Worm (Caenorhabditis elegans): Measurements from ENCODE around the gene B0393.4.

Gene B0393.4

DNA sequence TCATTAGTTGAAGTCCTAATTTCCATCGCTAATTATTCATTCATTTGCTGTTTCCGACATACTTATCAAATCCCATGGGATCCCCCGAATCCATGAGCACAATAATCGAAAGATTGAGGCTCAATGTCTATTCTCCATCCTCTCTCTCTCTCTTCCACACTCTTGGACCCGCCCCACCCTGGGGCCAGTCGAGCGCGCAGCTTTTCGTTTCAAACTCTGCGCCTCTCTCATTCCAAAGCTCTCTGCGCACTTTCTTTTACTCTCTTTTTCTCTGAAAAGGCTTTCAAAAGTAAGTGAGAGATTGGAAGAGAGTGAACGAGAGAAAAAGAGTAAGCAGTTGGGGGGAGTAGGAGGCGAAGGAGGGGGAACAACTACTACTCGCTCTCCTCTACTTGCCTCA, 41.7 kb downstream of the B0393.4 start, which contains the start of gene acy-1 (continued):
- TF ChIP-seq sdz-38 (tag; optimal IDR thresholded peaks at IDR 0.05) = no peak
- TF ChIP-seq mes-4 (tag; optimal IDR thresholded peaks at IDR 0.05) = no peak
- peak; percentile 45; the same call in 1 of the 2 replicates for TF ChIP-seq dox-1 (GFP tag; IDR thresholded peaks at IDR 0.05)
- TF ChIP-seq efl-1 (GFP tag; optimal IDR thresholded peaks at IDR 0.05) = no peak
- TF ChIP-seq nhr-80 (tag; optimal IDR thresholded peaks at IDR 0.05) = no peak
- TF ChIP-seq F23B12.7 (tag; optimal IDR thresholded peaks at IDR 0.05; ENCODE audit: insufficient read depth) = no peak
- TF ChIP-seq Y53F4B.3 (GFP tag; IDR thresholded peaks at IDR 0.05) = no peak
- TF ChIP-seq atf-7 (tag; optimal IDR thresholded peaks at IDR 0.05) = no peak
- no peak for TF ChIP-seq lsl-1 (GFP tag; optimal IDR thresholded peaks at IDR 0.05)
- TF ChIP-seq hsf-1 (GFP tag; IDR thresholded peaks at IDR 0.05) = no peak
- peak; percentile 57 for TF ChIP-seq mcd-1 (GFP tag; IDR thresholded peaks at IDR 0.05)
- no peak for TF ChIP-seq madf-6 (GFP tag; IDR thresholded peaks at IDR 0.05)
- TF ChIP-seq gei-17 (GFP tag; optimal IDR thresholded peaks at IDR 0.05) = no peak
- TF ChIP-seq F52B5.7 (tag; optimal IDR thresholded peaks at IDR 0.05) = no peak
- peak in 1 of 3 experiments; percentile 78 for TF ChIP-seq lin-35 (GFP tag; optimal IDR thresholded peaks at IDR 0.05)
- no peak for TF ChIP-seq bed-1 (GFP tag; IDR thresholded peaks at IDR 0.05)
- TF ChIP-seq madf-10 (tag; optimal IDR thresholded peaks at IDR 0.05) = no peak
- TF ChIP-seq B0019.2 (GFP tag; conservative IDR thresholded peaks at IDR 0.05) = no peak
- no peak for TF ChIP-seq cebp-1 (GFP tag; IDR thresholded peaks at IDR 0.05)
- peak; percentile 59 for TF ChIP-seq cebp-1 (tag; optimal IDR thresholded peaks at IDR 0.05)
- TF ChIP-seq ceh-100 (GFP tag; IDR thresholded peaks at IDR 0.05) = no peak
- TF ChIP-seq sptf-2 (GFP tag; optimal IDR thresholded peaks at IDR 0.05) = no peak
- TF ChIP-seq C17E4.6 (GFP tag; IDR thresholded peaks at IDR 0.05) = no peak
- TF ChIP-seq him-1 (tag; optimal IDR thresholded peaks at IDR 0.05) = no peak
- TF ChIP-seq attf-3 (GFP tag; conservative IDR thresholded peaks at IDR 0.05) = no peak
- no peak for TF ChIP-seq ztf-25 (GFP tag; IDR thresholded peaks at IDR 0.05)
- TF ChIP-seq xnd-1 (tag; optimal IDR thresholded peaks at IDR 0.05) = no peak
- no peak for TF ChIP-seq ztf-22 (GFP tag; optimal IDR thresholded peaks at IDR 0.05)
- no peak for TF ChIP-seq die-1 (tag; optimal IDR thresholded peaks at IDR 0.05)
- TF ChIP-seq pha-4 (tag; optimal IDR thresholded peaks at IDR 0.05) = no peak
- no peak for TF ChIP-seq hlh-26 (GFP tag; conservative IDR thresholded peaks at IDR 0.05)
- no peak for TF ChIP-seq F37B4.10 (GFP tag; IDR thresholded peaks at IDR 0.05)
- TF ChIP-seq madf-8 (GFP tag; conservative IDR thresholded peaks at IDR 0.05) = no peak
- TF ChIP-seq nhr-179 (tag; optimal IDR thresholded peaks at IDR 0.05) = no peak
- no peak for TF ChIP-seq mel-28 (tag; optimal IDR thresholded peaks at IDR 0.05; ENCODE audit: borderline replicate concordance)
- TF ChIP-seq ceh-27 (GFP tag; optimal IDR thresholded peaks at IDR 0.05) = peak; percentile 51
- no peak for TF ChIP-seq snpc-4 (GFP tag; optimal IDR thresholded peaks at IDR 0.05)
- TF ChIP-seq snpc-4 (tag; optimal IDR thresholded peaks at IDR 0.05) = no peak
- TF ChIP-seq ztf-28 (GFP tag; IDR thresholded peaks at IDR 0.05) = no peak
- TF ChIP-seq K11D2.4 (GFP tag; IDR thresholded peaks at IDR 0.05) = peak; percentile 54
- no peak for TF ChIP-seq Y56A3A.18 (GFP tag; IDR thresholded peaks at IDR 0.05)
- no peak for TF ChIP-seq athp-1 (tag; optimal IDR thresholded peaks at IDR 0.05)
- TF ChIP-seq lsy-27 (tag; optimal IDR thresholded peaks at IDR 0.05; ENCODE audit: borderline replicate concordance, insufficient read depth) = no peak
- 0 out of 2 replicates have a peak, but pooled peaks have one; percentile 32 for TF ChIP-seq nfyb-1 (GFP tag; IDR thresholded peaks at IDR 0.05)
- TF ChIP-seq Y53G8AR.9 (GFP tag; conservative IDR thresholded peaks at IDR 0.05) = no peak
- peak; percentile 85 for TF ChIP-seq hmg-1.2 (GFP tag; IDR thresholded peaks at IDR 0.05)
- no peak for TF ChIP-seq unc-130 (GFP tag; optimal IDR thresholded peaks at IDR 0.05)
- no peak for TF ChIP-seq ceh-91 (GFP tag; IDR thresholded peaks at IDR 0.05)
- no peak for TF ChIP-seq nhr-90 (tag; optimal IDR thresholded peaks at IDR 0.05)
- no peak for TF ChIP-seq aptf-2 (GFP tag; conservative IDR thresholded peaks at IDR 0.05)

Data from whole organism, young adult.